Worm (Caenorhabditis elegans): ENCODE results near the gene srz-63.

DNA sequence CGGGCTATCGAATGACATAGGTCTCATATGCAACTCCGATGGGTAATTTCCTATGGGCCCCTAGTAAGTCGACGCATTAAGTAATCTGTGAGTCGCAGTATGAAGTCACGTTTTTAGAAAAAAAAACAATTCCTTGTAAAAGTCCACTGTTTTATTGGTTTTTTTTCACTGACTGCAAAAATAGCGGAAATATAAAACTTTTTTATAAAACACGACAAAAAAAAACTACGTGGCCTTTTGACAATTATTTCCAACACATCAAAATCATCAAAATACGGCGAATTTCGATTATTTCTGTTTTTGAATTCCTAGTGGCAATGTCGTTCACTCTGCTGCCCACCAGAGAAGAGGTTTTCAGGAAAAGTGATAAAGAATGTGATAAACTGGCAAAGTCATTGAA lies 19.8 kb upstream of the srz-63 start, which contains the start of gene clpr-2:
- TF ChIP-seq unc-39 (tag; optimal IDR thresholded peaks at IDR 0.05) (no peak), ZK546.5 (tag; optimal IDR thresholded peaks at IDR 0.05) (no peak), zag-1 (tag; optimal IDR thresholded peaks at IDR 0.05) (no peak), fos-1 (tag; optimal IDR thresholded peaks at IDR 0.05) (no peak)

Measured in whole organism, L2 larva.